Fruit fly (Drosophila melanogaster) whole organism, wandering third instar larva: Measurements from ENCODE around the gene Ca-alpha1T.

Source experiments
- Abd-B ChIP-seq: fragments of >200 bp; optimal IDR thresholded peaks from 2 replicates; lab custom pipeline; 2017; ENCODE audit warnings: missing biosample characterization, missing genetic modification characterization
- CG32264 ChIP-seq: fragments of 200-800 bp; sonication (Bioruptor generic); optimal IDR thresholded peaks from 2 replicates; lab custom pipeline; 2016; ENCODE audit warnings: missing biosample characterization, missing genetic modification characterization
- CG9705 ChIP-seq: fragments of 200-800 bp; sonication (Bioruptor generic); optimal IDR thresholded peaks from 2 replicates; lab custom pipeline; 2018; ENCODE audit warnings: missing biosample characterization, mild to moderate bottlenecking, missing genetic modification characterization
- CrebA ChIP-seq: fragments of 200-800 bp; sonication (Bioruptor generic); optimal IDR thresholded peaks from 2 replicates; lab custom pipeline; 2016; ENCODE audit warnings: missing biosample characterization, mild to moderate bottlenecking, missing genetic modification characterization, borderline replicate concordance
- Dfd ChIP-seq: fragments of >200 bp; optimal IDR thresholded peaks from 2 replicates; lab custom pipeline; 2017; ENCODE audit warnings: missing biosample characterization, missing genetic modification characterization
- Dif ChIP-seq: fragments of 200-275, 200-300 bp; sonication (Bioruptor generic); optimal IDR thresholded peaks from 2 replicates; lab custom pipeline; 2018; ENCODE audit warnings: missing biosample characterization, missing genetic modification characterization; ENCODE audit not compliant: partially characterized antibody
- GATAd ChIP-seq: sonication (Bioruptor generic); optimal IDR thresholded peaks from 2 replicates; lab custom pipeline; 2016; ENCODE audit warnings: missing biosample characterization, missing genetic modification characterization
- Hnf4 ChIP-seq: fragments of 200-800 bp; sonication (Bioruptor generic); optimal IDR thresholded peaks from 2 replicates; lab custom pipeline; 2016; ENCODE audit warnings: missing biosample characterization, mild to moderate bottlenecking, missing genetic modification characterization
- Hr78 ChIP-seq: fragments of >200 bp; optimal IDR thresholded peaks from 2 replicates; lab custom pipeline; 2017; ENCODE audit warnings: missing biosample characterization, missing genetic modification characterization
- Hr83 ChIP-seq: fragments of 200-300 bp; sonication (Bioruptor generic); optimal IDR thresholded peaks from 2 replicates; lab custom pipeline; 2016; ENCODE audit warnings: missing biosample characterization, mild to moderate bottlenecking, missing genetic modification characterization, moderate library complexity; ENCODE audit not compliant: poor library complexity, severe bottlenecking
- Jra ChIP-seq: sonication (Bioruptor generic); optimal IDR thresholded peaks from 2 replicates; lab custom pipeline; 2016; ENCODE audit warnings: missing biosample characterization, missing genetic modification characterization
- N ChIP-seq: fragments of >200 bp; optimal IDR thresholded peaks from 2 replicates; lab custom pipeline; 2018; ENCODE audit warnings: missing biosample characterization, missing external identifiers, missing genetic modification characterization
- OdsH ChIP-seq: fragments of 200-800 bp; sonication (Bioruptor generic); optimal IDR thresholded peaks from 2 replicates; lab custom pipeline; 2016; ENCODE audit warnings: missing biosample characterization, mild to moderate bottlenecking, missing genetic modification characterization
- Rel ChIP-seq, 2 experiments: fragments of 200-800 bp; sonication (Bioruptor generic) in 1 of 2; optimal IDR thresholded peaks; 2 replicates in 1 of 2; 3 replicates in 1 of 2; lab custom pipeline; 2016 to 2019; ENCODE audit warnings: mild to moderate bottlenecking in 2 of 2, missing biosample characterization in 2 of 2, missing genetic modification characterization in 2 of 2, moderate library complexity in 1 of 2
- Sp1 ChIP-seq: fragments of 200-800 bp; sonication (Bioruptor generic); optimal IDR thresholded peaks from 3 replicates; lab custom pipeline; 2019; ENCODE audit warnings: missing biosample characterization, mild to moderate bottlenecking, missing genetic modification characterization, moderate library complexity
- Vsx2 ChIP-seq: fragments of 200-300, 225-300 bp; sonication (Bioruptor generic); optimal IDR thresholded peaks from 2 replicates; lab custom pipeline; 2018; ENCODE audit warnings: missing biosample characterization, missing genetic modification characterization; ENCODE audit not compliant: partially characterized antibody
- br ChIP-seq: fragments of 200-800 bp; sonication (Bioruptor generic); optimal IDR thresholded peaks from 2 replicates; lab custom pipeline; 2016; ENCODE audit warnings: missing biosample characterization, missing genetic modification characterization
- brk ChIP-seq: fragments of 200-800 bp; sonication (Bioruptor generic); optimal IDR thresholded peaks from 2 replicates; lab custom pipeline; 2016; ENCODE audit warnings: missing biosample characterization, mild to moderate bottlenecking, missing genetic modification characterization
- dmrt93B ChIP-seq: fragments of 200-800 bp; sonication (Bioruptor generic); optimal IDR thresholded peaks from 2 replicates; lab custom pipeline; 2018; ENCODE audit warnings: missing biosample characterization, mild to moderate bottlenecking, missing genetic modification characterization
- dsf ChIP-seq: sonication (Bioruptor generic); optimal IDR thresholded peaks from 2 replicates; lab custom pipeline; 2016; ENCODE audit warnings: missing biosample characterization, missing genetic modification characterization, borderline replicate concordance
- ey ChIP-seq: fragments of 200-800 bp; sonication (Bioruptor generic); optimal IDR thresholded peaks from 2 replicates; lab custom pipeline; 2016; ENCODE audit warnings: missing biosample characterization, missing genetic modification characterization
- foxo ChIP-seq, 2 experiments: fragments of 200-800 bp; sonication (Bioruptor generic); optimal IDR thresholded peaks; 2 replicates in 1 of 2; 3 replicates in 1 of 2; lab custom pipeline; 2016 to 2017; ENCODE audit warnings: missing biosample characterization in 2 of 2, missing genetic modification characterization in 2 of 2
- fru ChIP-seq: fragments of 200-800 bp; sonication (Bioruptor generic); optimal IDR thresholded peaks from 3 replicates; lab custom pipeline; 2016; ENCODE audit warnings: missing biosample characterization, mild to moderate bottlenecking, missing genetic modification characterization
- h ChIP-seq: fragments of 200-800 bp; sonication (Bioruptor generic); optimal IDR thresholded peaks from 3 replicates; lab custom pipeline; 2016; ENCODE audit warnings: missing biosample characterization, mild to moderate bottlenecking, missing genetic modification characterization
- jim ChIP-seq: fragments of 175-275, 200-325 bp; sonication (Bioruptor generic); optimal IDR thresholded peaks from 2 replicates; lab custom pipeline; 2016; ENCODE audit warnings: missing biosample characterization, mild to moderate bottlenecking, missing genetic modification characterization
- lola ChIP-seq: fragments of >200 bp; optimal IDR thresholded peaks from 2 replicates; lab custom pipeline; 2017; ENCODE audit warnings: missing biosample characterization, missing genetic modification characterization
- pan ChIP-seq: fragments of >200 bp; optimal IDR thresholded peaks from 2 replicates; lab custom pipeline; 2017
- psq ChIP-seq: fragments of 200-800 bp; sonication (Bioruptor generic); optimal IDR thresholded peaks from 3 replicates; lab custom pipeline; 2017; ENCODE audit warnings: missing biosample characterization, mild to moderate bottlenecking, missing genetic modification characterization, moderate library complexity
- rgr ChIP-seq: fragments of 200-800 bp; sonication (Bioruptor generic); optimal IDR thresholded peaks from 3 replicates; lab custom pipeline; 2016; ENCODE audit warnings: missing biosample characterization, mild to moderate bottlenecking, missing genetic modification characterization
- sage ChIP-seq: fragments of 200-800 bp; sonication (Bioruptor generic); optimal IDR thresholded peaks from 2 replicates; lab custom pipeline; 2016; ENCODE audit warnings: missing biosample characterization, mild to moderate bottlenecking, missing genetic modification characterization
- sv ChIP-seq: fragments of 200-800 bp; sonication (Bioruptor generic); optimal IDR thresholded peaks from 3 replicates; lab custom pipeline; 2016; ENCODE audit warnings: missing biosample characterization, missing genetic modification characterization
- tai ChIP-seq: sonication (Bioruptor generic); optimal IDR thresholded peaks from 2 replicates; lab custom pipeline; 2016; ENCODE audit warnings: missing biosample characterization, missing genetic modification characterization
- usp ChIP-seq: fragments of >200 bp; optimal IDR thresholded peaks from 2 replicates; lab custom pipeline; 2017; ENCODE audit warnings: missing biosample characterization, missing genetic modification characterization
- woc ChIP-seq: sonication (Bioruptor generic); optimal IDR thresholded peaks from 2 replicates; lab custom pipeline; 2016; ENCODE audit warnings: missing biosample characterization, mild to moderate bottlenecking, missing genetic modification characterization

Ca-alpha1T gene

dm6 chrX:6067281-6068008 lies 124.8 kb downstream of the Ca-alpha1T start, which contains the start of gene CG5928:
TSS of gene CG5928 (plus strand) at chrX:6067958.
- TF ChIP-seq Abd-B (GFP tag; lab: Kevin White, UChicago) (no peak), tai (GFP tag; lab: Kevin White, UChicago) (no peak), sage (GFP tag; lab: Kevin White, UChicago) (no peak), lola (no peak), br (GFP tag; lab: Kevin White, UChicago) (no peak)
- TF ChIP-seq, all 38 proteins: peak for 0

- TF ChIP-seq brk (GFP tag; lab: Kevin White, UChicago) (no peak), sage (GFP tag; lab: Kevin White, UChicago) (no peak), h (GFP tag; lab: Kevin White, UChicago) (no peak), Vsx2 (no peak), Hr83 (GFP tag; lab: Kevin White, UChicago) (no peak), Dif (GFP tag; lab: Kevin White, UChicago) (no peak), tai (GFP tag; lab: Kevin White, UChicago) (no peak), ey (GFP tag; lab: Kevin White, UChicago) (no peak), lola (no peak), dsf (no peak), GATAd (GFP tag; lab: Kevin White, UChicago) (no peak), Jra (GFP tag; lab: Kevin White, UChicago) (no peak), woc (GFP tag; lab: Kevin White, UChicago) (no peak), usp (GFP tag; lab: Kevin White, UChicago) (no peak), OdsH (GFP tag; lab: Kevin White, UChicago) (no peak), Dfd (no peak), Hnf4 (GFP tag; lab: Kevin White, UChicago) (no peak)
Observed at dm6 chrX:6066316-6066715, 126.0 kb downstream of the Ca-alpha1T start, which contains the start of gene CG43115. TSS of gene CG43115 (minus strand) at chrX:6066416.

DNA sequence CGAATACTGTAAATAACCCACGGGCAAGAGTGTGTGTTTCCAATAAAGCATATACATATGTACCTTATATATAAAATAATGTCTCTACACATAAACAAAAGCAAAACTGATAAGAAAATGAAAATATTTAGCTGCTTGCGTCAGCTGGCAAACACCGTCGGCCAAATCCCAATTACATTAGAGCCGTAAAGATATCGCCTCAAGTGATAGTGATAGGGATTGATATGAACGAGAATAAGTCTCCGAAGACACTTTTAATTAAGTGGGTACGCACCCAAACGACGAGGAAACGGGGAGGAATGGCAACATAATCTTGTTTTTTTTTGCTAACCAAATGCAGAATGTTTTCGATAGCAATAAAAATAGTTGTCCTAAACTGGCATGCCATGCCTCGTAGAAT lies 127.8 kb downstream of the Ca-alpha1T start:
- no peak for TF ChIP-seq sage (GFP tag; lab: Kevin White, UChicago)
- no peak for TF ChIP-seq lola
- TF ChIP-seq Hr83 (GFP tag; lab: Kevin White, UChicago), result no peak
- no peak for TF ChIP-seq brk (GFP tag; lab: Kevin White, UChicago)
- TF ChIP-seq OdsH (GFP tag; lab: Kevin White, UChicago), result no peak
- TF ChIP-seq CrebA (GFP tag; lab: Kevin White, UChicago), result no peak
- no peak for TF ChIP-seq psq (GFP tag; lab: Kevin White, UChicago)

- TF ChIP-seq Hr78 (GFP tag; lab: Kevin White, UChicago) (no peak), h (GFP tag; lab: Kevin White, UChicago) (peak; percentile 38), brk (GFP tag; lab: Kevin White, UChicago) (no peak), Hr83 (GFP tag; lab: Kevin White, UChicago) (no peak), fru (GFP tag; lab: Kevin White, UChicago) (no peak), CrebA (GFP tag; lab: Kevin White, UChicago) (no peak), dmrt93B (GFP tag; lab: Kevin White, UChicago) (no peak), Rel (GFP tag; optimal IDR thresholded peaks at IDR 0.05; lab: Kevin White, UChicago) (no peak), Rel (tag; optimal IDR thresholded peaks at IDR 0.05; lab: Kevin White, UChicago) (peak; percentile 100), Jra (GFP tag; lab: Kevin White, UChicago) (no peak), psq (GFP tag; lab: Kevin White, UChicago) (no peak), CG32264 (GFP tag; lab: Kevin White, UChicago) (no peak), dsf (no peak)
Observed at dm6 chrX:6062160-6062559, 130.1 kb downstream of the Ca-alpha1T start.

- no peak for TF ChIP-seq CrebA (GFP tag; lab: Kevin White, UChicago)
- TF ChIP-seq psq (GFP tag; lab: Kevin White, UChicago), result peak; percentile 1
- no peak for TF ChIP-seq pan (lab: Kevin White, UChicago)
- no peak for TF ChIP-seq Jra (GFP tag; lab: Kevin White, UChicago)
- no peak for TF ChIP-seq lola
- no peak for TF ChIP-seq sv (GFP tag; lab: Kevin White, UChicago)
- TF ChIP-seq Sp1 (GFP tag; lab: Kevin White, UChicago), result peak; percentile 1
- TF ChIP-seq Dif (GFP tag; lab: Kevin White, UChicago), result no peak
- TF ChIP-seq fru (GFP tag; lab: Kevin White, UChicago), result peak; percentile 71
- TF ChIP-seq N (GFP tag; lab: Kevin White, UChicago), result no peak
- TF ChIP-seq jim (GFP tag; lab: Kevin White, UChicago), result no peak
- TF ChIP-seq dmrt93B (GFP tag; lab: Kevin White, UChicago), result peak; percentile 20
- TF ChIP-seq rgr, result peak; percentile 52
- no peak for TF ChIP-seq brk (GFP tag; lab: Kevin White, UChicago)
- no peak for TF ChIP-seq GATAd (GFP tag; lab: Kevin White, UChicago)
- TF ChIP-seq sage (GFP tag; lab: Kevin White, UChicago), result no peak
- TF ChIP-seq Hnf4 (GFP tag; lab: Kevin White, UChicago), result no peak
- peak in 1 of 2 experiments; percentile 63 for TF ChIP-seq foxo (GFP tag; optimal IDR thresholded peaks at IDR 0.05; lab: Kevin White, UChicago)
- TF ChIP-seq CG9705 (GFP tag; lab: Kevin White, UChicago), result no peak
- peak; percentile 18 for TF ChIP-seq OdsH (GFP tag; lab: Kevin White, UChicago)
- no peak for TF ChIP-seq usp (GFP tag; lab: Kevin White, UChicago)
- no peak for TF ChIP-seq woc (GFP tag; lab: Kevin White, UChicago)
- no peak for TF ChIP-seq Dfd
- no peak for TF ChIP-seq tai (GFP tag; lab: Kevin White, UChicago)
- TF ChIP-seq Abd-B (GFP tag; lab: Kevin White, UChicago), result no peak
Observed at dm6 chrX:6059135-6059824, 133.0 kb downstream of the Ca-alpha1T start.
